Worm (Caenorhabditis elegans): ENCODE results near the gene F42D1.4.

- TF ChIP-seq ref-2 (tag; optimal IDR thresholded peaks at IDR 0.05): no peak
- no peak for TF ChIP-seq pha-4 (tag; optimal IDR thresholded peaks at IDR 0.05)
These were observed 24.5 kb downstream of the F42D1.4 start, which contains the start of gene dpf-2 for ce11 chrX:14831531-14831930.
